Fruit fly (Drosophila melanogaster): ENCODE data around the gene CG13032.

Gene CG13032

dm6 chr3L:16642088-16642507, 31.7 kb upstream of the CG13032 start:
- peak; percentile 79 for TF ChIP-seq CG4318 (GFP tag; optimal IDR thresholded peaks at IDR 0.05)
- peak; percentile 55 for TF ChIP-seq CG11902 (GFP tag; optimal IDR thresholded peaks at IDR 0.05)
- peak; percentile 50 for TF ChIP-seq Sox102F (GFP tag; optimal IDR thresholded peaks at IDR 0.05)
- peak; percentile 70 for TF ChIP-seq cyc (GFP tag; optimal IDR thresholded peaks at IDR 0.05)
- peak; percentile 59 for TF ChIP-seq svp (GFP tag)
- TF ChIP-seq Eip93F (GFP tag; optimal IDR thresholded peaks at IDR 0.05) = no peak
- no peak for TF ChIP-seq vri (GFP tag; optimal IDR thresholded peaks at IDR 0.05)
- TF ChIP-seq CG8319 (GFP tag; optimal IDR thresholded peaks at IDR 0.05) = peak; percentile 79
- TF ChIP-seq Sox15 (GFP tag; optimal IDR thresholded peaks at IDR 0.05) = peak; percentile 68
- peak; percentile 59 for TF ChIP-seq topi (GFP tag; optimal IDR thresholded peaks at IDR 0.05)
- peak; percentile 59 for TF ChIP-seq dsx (GFP tag; optimal IDR thresholded peaks at IDR 0.05; ENCODE audit: poor library complexity, severe bottlenecking)
- no peak for TF ChIP-seq fkh (GFP tag; optimal IDR thresholded peaks at IDR 0.05)
- peak; percentile 35 for TF ChIP-seq CG9139 (GFP tag; optimal IDR thresholded peaks at IDR 0.05)
- peak; percentile 74 for TF ChIP-seq OdsH (GFP tag; optimal IDR thresholded peaks at IDR 0.05)
- peak; percentile 77 for TF ChIP-seq CG34406 (GFP tag; optimal IDR thresholded peaks at IDR 0.05)
- TF ChIP-seq CG3919 (GFP tag; optimal IDR thresholded peaks at IDR 0.05) = peak; percentile 87
- peak; percentile 73 for TF ChIP-seq fd59A (GFP tag; optimal IDR thresholded peaks at IDR 0.05)
- no peak for TF ChIP-seq CG6854 (GFP tag; optimal IDR thresholded peaks at IDR 0.05)
- peak; percentile 79 for TF ChIP-seq CG6792 (GFP tag; optimal IDR thresholded peaks at IDR 0.05)
- TF ChIP-seq CG10631 (GFP tag; optimal IDR thresholded peaks at IDR 0.05) = peak; percentile 85
- TF ChIP-seq CG11762 (GFP tag; optimal IDR thresholded peaks at IDR 0.05; ENCODE audit: insufficient read depth) = peak; percentile 70
- TF ChIP-seq Gug (GFP tag; IDR thresholded peaks at IDR 0.05) = peak; percentile 47; the same call in 1 of the 2 replicates
- peak; percentile 26 to 91 for TF ChIP-seq salr (GFP tag; optimal IDR thresholded peaks at IDR 0.05)
- TF ChIP-seq CG10669 (GFP tag; optimal IDR thresholded peaks at IDR 0.05) = peak; percentile 78
- no peak for TF ChIP-seq Hr38 (GFP tag; optimal IDR thresholded peaks at IDR 0.05)
- TF ChIP-seq pdm3 (GFP tag; optimal IDR thresholded peaks at IDR 0.05) = peak; percentile 72
- peak; percentile 81 for TF ChIP-seq CG3032 (tag; optimal IDR thresholded peaks at IDR 0.05)
- peak; percentile 71 for TF ChIP-seq CG6276 (GFP tag; optimal IDR thresholded peaks at IDR 0.05)
- peak; percentile 70 for TF ChIP-seq Ets96B (tag; optimal IDR thresholded peaks at IDR 0.05)
- TF ChIP-seq eg (GFP tag; IDR thresholded peaks at IDR 0.05) = peak; percentile 59; the same call in 1 of the 3 replicates
- peak; percentile 79 for TF ChIP-seq net (GFP tag; optimal IDR thresholded peaks at IDR 0.05)
- TF ChIP-seq CG6808 (GFP tag; optimal IDR thresholded peaks at IDR 0.05) = peak; percentile 85
- peak; percentile 74 for TF ChIP-seq CG16779 (tag; optimal IDR thresholded peaks at IDR 0.05)
- no peak; the same call in 1 of the 2 replicates for TF ChIP-seq CG11294 (GFP tag; IDR thresholded peaks at IDR 0.05)
- TF ChIP-seq CG8119 (GFP tag; IDR thresholded peaks at IDR 0.05) = peak; percentile 63; the same call in 2 of the 3 replicates
- TF ChIP-seq CG31627 (GFP tag; optimal IDR thresholded peaks at IDR 0.05) = peak; percentile 50
- TF ChIP-seq Ets21C (GFP tag; optimal IDR thresholded peaks at IDR 0.05) = peak; percentile 45
- TF ChIP-seq CG15336 (GFP tag; IDR thresholded peaks at IDR 0.05) = peak; percentile 65
- TF ChIP-seq Lpt (GFP tag; optimal IDR thresholded peaks at IDR 0.05) = peak; percentile 69
- peak; percentile 68 for TF ChIP-seq CG7368 (GFP tag; optimal IDR thresholded peaks at IDR 0.05)
- no peak for TF ChIP-seq fd85E (GFP tag; optimal IDR thresholded peaks at IDR 0.05)
- peak; percentile 80 for TF ChIP-seq acj6 (GFP tag; optimal IDR thresholded peaks at IDR 0.05)
- no peak for TF ChIP-seq CG6163 (GFP tag; IDR thresholded peaks at IDR 0.05)
- TF ChIP-seq esn (GFP tag; optimal IDR thresholded peaks at IDR 0.05) = peak; percentile 72
- peak; percentile 60 for TF ChIP-seq Sox14 (GFP tag; optimal IDR thresholded peaks at IDR 0.05)
- peak; percentile 85 for TF ChIP-seq spab (GFP tag; optimal IDR thresholded peaks at IDR 0.05)
- peak; percentile 48 for TF ChIP-seq Met (GFP tag; optimal IDR thresholded peaks at IDR 0.05)
- peak; percentile 92 for TF ChIP-seq CG32006 (GFP tag; optimal IDR thresholded peaks at IDR 0.05)
- no peak for TF ChIP-seq Blimp-1 (GFP tag; optimal IDR thresholded peaks at IDR 0.05)
- TF ChIP-seq Hr4 (GFP tag; optimal IDR thresholded peaks at IDR 0.05) = peak; percentile 85
- TF ChIP-seq lz (GFP tag; optimal IDR thresholded peaks at IDR 0.05) = peak; percentile 64
- TF ChIP-seq ss (GFP tag; optimal IDR thresholded peaks at IDR 0.05) = peak; percentile 75 to 79
